Worm (Caenorhabditis elegans) whole organism, young adult: Measurements from ENCODE around the gene str-74.

Experiments
- B0035.1 ChIP-seq: sonication (generic microtip); optimal IDR thresholded peaks from 2 replicates; lab custom pipeline; 2016; ENCODE audit warnings: missing genetic modification characterization, mild to moderate bottlenecking, missing compliant biosample characterization, missing genotype, missing genetic modification reagents
- B0261.1 ChIP-seq: sonication (generic microtip); optimal IDR thresholded peaks from 2 replicates; lab custom pipeline; 2016; ENCODE audit warnings: mild to moderate bottlenecking, missing genetic modification characterization, moderate library complexity, missing compliant biosample characterization
- C06A6.2 ChIP-seq: fragments of 200-800 bp; sonication (Bioruptor generic); conservative IDR thresholded peaks from 2 replicates; pipeline ENCODE4 v1.3.6; 2022; ENCODE audit warnings: missing genetic modification characterization, missing compliant biosample characterization
- C17E4.6 ChIP-seq: fragments of 200-800 bp; sonication (Bioruptor generic); IDR thresholded peaks from 2 replicates; pipeline ENCODE4 v1.3.6; 2022; ENCODE audit warnings: missing genetic modification reagents, missing genetic modification characterization, missing compliant biosample characterization
- F23B12.7 ChIP-seq: sonication (generic microtip); optimal IDR thresholded peaks from 2 replicates; lab custom pipeline; 2017; ENCODE audit warnings: missing genetic modification characterization, mild to moderate bottlenecking, missing compliant biosample characterization, antibody characterized with exemption, moderate library complexity; ENCODE audit not compliant: insufficient read depth
- F37B4.10 ChIP-seq: fragments of 200-800 bp; sonication (Bioruptor generic); IDR thresholded peaks from 2 replicates; pipeline ENCODE4 v1.3.6; 2022; ENCODE audit warnings: missing genetic modification characterization, missing compliant biosample characterization
- F52B5.7 ChIP-seq: sonication (generic microtip); optimal IDR thresholded peaks from 2 replicates; lab custom pipeline; 2016; ENCODE audit warnings: mild to moderate bottlenecking, missing genetic modification characterization, missing compliant biosample characterization
- Y67H2A.10 ChIP-seq: fragments of 200-800 bp; sonication (Bioruptor generic); conservative IDR thresholded peaks from 2 replicates; pipeline ENCODE4 v1.3.6; 2022; ENCODE audit warnings: missing genetic modification reagents, missing genetic modification characterization, missing compliant biosample characterization
- Y95B8A.8 ChIP-seq: fragments of 200-800 bp; sonication (Bioruptor generic); IDR thresholded peaks from 2 replicates; pipeline ENCODE4 v1.3.6; 2022; ENCODE audit warnings: missing genetic modification reagents, missing genetic modification characterization, missing compliant biosample characterization
- ZK185.1 ChIP-seq: sonication (generic microtip); optimal IDR thresholded peaks from 2 replicates; lab custom pipeline; 2016; ENCODE audit warnings: mild to moderate bottlenecking, missing genetic modification characterization, missing compliant biosample characterization; ENCODE audit not compliant: poor library complexity, severe bottlenecking
- ama-1 ChIP-seq, 3 experiments: fragments of 150-350 bp in 1 of 3; sonication (generic microtip) in 2 of 3; optimal IDR thresholded peaks; 2 replicates each; lab custom pipeline; 2014 to 2018; ENCODE audit warnings: missing biosample characterization in 2 of 3, missing genetic modification characterization in 2 of 3, missing genetic modification reagents in 2 of 3
- aptf-2 ChIP-seq: fragments of 200-800 bp; sonication (Bioruptor generic); conservative IDR thresholded peaks from 2 replicates; pipeline ENCODE4 v1.3.6; 2022; ENCODE audit warnings: missing genetic modification reagents, missing genetic modification characterization, missing compliant biosample characterization
- athp-1 ChIP-seq: sonication (generic microtip); optimal IDR thresholded peaks from 2 replicates; lab custom pipeline; 2017; ENCODE audit warnings: mild to moderate bottlenecking, missing genetic modification characterization, missing compliant biosample characterization
- attf-3 ChIP-seq: fragments of 200-800 bp; sonication (Bioruptor generic); conservative IDR thresholded peaks from 2 replicates; pipeline ENCODE4 v1.3.6; 2022; ENCODE audit warnings: missing genetic modification reagents, missing genetic modification characterization, missing compliant biosample characterization
- attf-5 ChIP-seq: fragments of 200-800 bp; sonication (Bioruptor generic); optimal IDR thresholded peaks from 2 replicates; lab custom pipeline; 2018; ENCODE audit warnings: mild to moderate bottlenecking, missing genetic modification characterization, missing compliant biosample characterization
- bed-1 ChIP-seq: fragments of 200-800 bp; sonication (Bioruptor generic); IDR thresholded peaks from 2 replicates; pipeline ENCODE4 v1.3.6; 2022; ENCODE audit warnings: missing genetic modification reagents, missing genetic modification characterization, missing compliant biosample characterization
- bed-2 ChIP-seq: fragments of 200-800 bp; sonication (Bioruptor generic); IDR thresholded peaks from 2 replicates; pipeline ENCODE4 v1.3.6; 2022; ENCODE audit warnings: missing genetic modification reagents, missing genetic modification characterization, missing compliant biosample characterization
- cebp-1 ChIP-seq, 2 experiments: fragments of 200-800 bp in 1 of 2; sonication (Bioruptor generic) in 1 of 2; sonication (generic microtip) in 1 of 2; IDR thresholded peaks in 1 of 2; optimal IDR thresholded peaks in 1 of 2; 2 replicates each; pipeline versions ENCODE4 v1.3.6 to Lab custom; 2017 to 2022; ENCODE audit warnings: missing compliant biosample characterization in 2 of 2, missing genetic modification characterization in 2 of 2, mild to moderate bottlenecking in 1 of 2, missing genetic modification reagents in 1 of 2, moderate library complexity in 1 of 2
- cebp-2 ChIP-seq: fragments of 200-800 bp; sonication (Bioruptor generic); IDR thresholded peaks from 2 replicates; pipeline ENCODE4 v1.3.6; 2022; ENCODE audit warnings: missing genetic modification characterization, missing compliant biosample characterization
- ceh-27 ChIP-seq: fragments of 200-800 bp; sonication (Bioruptor generic); optimal IDR thresholded peaks from 2 replicates; lab custom pipeline; 2018; ENCODE audit warnings: mild to moderate bottlenecking, missing genetic modification characterization, moderate library complexity, missing compliant biosample characterization
- ceh-79 ChIP-seq: sonication (generic microtip); optimal IDR thresholded peaks from 2 replicates; lab custom pipeline; 2017; ENCODE audit warnings: mild to moderate bottlenecking, missing genetic modification characterization, missing compliant biosample characterization
- chd-7 ChIP-seq: sonication (generic microtip); optimal IDR thresholded peaks from 2 replicates; lab custom pipeline; 2016; ENCODE audit warnings: mild to moderate bottlenecking, missing genetic modification characterization, moderate library complexity, missing compliant biosample characterization
- dpl-1 ChIP-seq: fragments of 150-350 bp; optimal IDR thresholded peaks from 2 replicates; lab custom pipeline; 2014; ENCODE audit warnings: missing biosample characterization, missing genetic modification reagents, missing genetic modification characterization
- egrh-3 ChIP-seq: fragments of 200-800 bp; sonication (Bioruptor generic); IDR thresholded peaks from 2 replicates; pipeline ENCODE4 v1.3.6; 2022; ENCODE audit warnings: missing genetic modification reagents, missing genetic modification characterization, missing compliant biosample characterization
- fkh-3 ChIP-seq: sonication (generic microtip); optimal IDR thresholded peaks from 2 replicates; lab custom pipeline; 2016; ENCODE audit warnings: mild to moderate bottlenecking, missing genetic modification characterization, missing compliant biosample characterization
- him-1 ChIP-seq: sonication (generic microtip); optimal IDR thresholded peaks from 2 replicates; lab custom pipeline; 2016; ENCODE audit warnings: missing genotype, missing genetic modification reagents, missing genetic modification characterization, missing compliant biosample characterization
- hmg-1.2 ChIP-seq: fragments of 200-800 bp; sonication (Bioruptor generic); IDR thresholded peaks from 2 replicates; pipeline ENCODE4 v1.3.6; 2022; ENCODE audit warnings: missing genetic modification reagents, missing genetic modification characterization, missing compliant biosample characterization
- let-607 ChIP-seq, 2 experiments: fragments of 200-800 bp in 1 of 2; sonication (Bioruptor generic) in 1 of 2; sonication (generic microtip) in 1 of 2; optimal IDR thresholded peaks; 2 replicates each; lab custom pipeline; 2016 to 2018; ENCODE audit warnings: mild to moderate bottlenecking in 2 of 2, missing compliant biosample characterization in 2 of 2, missing genetic modification characterization in 2 of 2, moderate library complexity in 2 of 2, missing genotype in 1 of 2
- lin-26 ChIP-seq: fragments of 200-800 bp; sonication (Bioruptor generic); IDR thresholded peaks from 2 replicates; pipeline ENCODE4 v1.3.6; 2022; ENCODE audit warnings: missing genetic modification reagents, missing genetic modification characterization, missing compliant biosample characterization
- lin-40 ChIP-seq: sonication (generic microtip); optimal IDR thresholded peaks from 2 replicates; lab custom pipeline; 2016; ENCODE audit warnings: missing genetic modification characterization, mild to moderate bottlenecking, missing compliant biosample characterization, missing genotype, missing genetic modification reagents
- lir-1 ChIP-seq: fragments of 200-800 bp; sonication (Bioruptor generic); conservative IDR thresholded peaks from 2 replicates; pipeline ENCODE4 v1.3.6; 2022; ENCODE audit warnings: missing genetic modification reagents, missing genetic modification characterization, missing compliant biosample characterization
- lsl-1 ChIP-seq: fragments of 200-800 bp; sonication (Bioruptor generic); optimal IDR thresholded peaks from 2 replicates; lab custom pipeline; 2018; ENCODE audit warnings: mild to moderate bottlenecking, missing genetic modification characterization, moderate library complexity, missing compliant biosample characterization
- nfyb-1 ChIP-seq: fragments of 200-800 bp; sonication (Bioruptor generic); IDR thresholded peaks from 2 replicates; pipeline ENCODE4 v1.3.6; 2022; ENCODE audit warnings: missing genetic modification reagents, missing genetic modification characterization, missing compliant biosample characterization
- nhr-80 ChIP-seq: sonication (generic microtip); optimal IDR thresholded peaks from 2 replicates; lab custom pipeline; 2016; ENCODE audit warnings: missing genetic modification characterization, missing compliant biosample characterization
- pbrm-1 ChIP-seq: fragments of 200-800 bp; sonication (Bioruptor generic); IDR thresholded peaks from 2 replicates; pipeline ENCODE4 v1.3.6; 2022; ENCODE audit warnings: missing genetic modification reagents, missing genetic modification characterization, missing compliant biosample characterization
- rec-8 ChIP-seq, 2 experiments: sonication (generic microtip); optimal IDR thresholded peaks; 2 replicates each; lab custom pipeline; 2016; ENCODE audit warnings: mild to moderate bottlenecking in 2 of 2, missing genetic modification characterization in 2 of 2, missing genetic modification reagents in 2 of 2, missing genotype in 2 of 2, missing biosample characterization in 1 of 2, missing compliant biosample characterization in 1 of 2, moderate library complexity in 1 of 2
- snpc-1.1 ChIP-seq: sonication (generic microtip); optimal IDR thresholded peaks from 2 replicates; lab custom pipeline; 2017; ENCODE audit warnings: missing genetic modification characterization, mild to moderate bottlenecking, missing compliant biosample characterization, antibody characterized with exemption, moderate library complexity, missing genotype, missing genetic modification reagents; ENCODE audit not compliant: insufficient read depth
- snpc-3.4 ChIP-seq: sonication (generic microtip); optimal IDR thresholded peaks from 2 replicates; lab custom pipeline; 2017; ENCODE audit warnings: missing genetic modification characterization, mild to moderate bottlenecking, missing compliant biosample characterization, antibody characterized with exemption, moderate library complexity, missing genotype, missing genetic modification reagents
- tbp1 ChIP-seq: fragments of 200-800 bp; sonication (Bioruptor generic); optimal IDR thresholded peaks from 2 replicates; lab custom pipeline; 2018; ENCODE audit warnings: mild to moderate bottlenecking, missing genetic modification characterization, missing compliant biosample characterization
- unc-62 ChIP-seq: fragments of 150-350 bp; optimal IDR thresholded peaks from 2 replicates; lab custom pipeline; 2014; ENCODE audit warnings: missing biosample characterization, missing genetic modification reagents, missing genetic modification characterization
- zim-3 ChIP-seq: sonication (generic microtip); optimal IDR thresholded peaks from 2 replicates; lab custom pipeline; 2017; ENCODE audit warnings: mild to moderate bottlenecking, missing genetic modification characterization, moderate library complexity, missing compliant biosample characterization
- ztf-18 ChIP-seq: sonication (generic microtip); optimal IDR thresholded peaks from 2 replicates; lab custom pipeline; 2016; ENCODE audit warnings: missing genotype, mild to moderate bottlenecking, missing genetic modification characterization, missing compliant biosample characterization
- ztf-28 ChIP-seq: fragments of 200-800 bp; sonication (Bioruptor generic); IDR thresholded peaks from 2 replicates; pipeline ENCODE4 v1.3.6; 2022; ENCODE audit warnings: missing genetic modification reagents, missing genetic modification characterization, missing compliant biosample characterization

The str-74 gene

DNA sequence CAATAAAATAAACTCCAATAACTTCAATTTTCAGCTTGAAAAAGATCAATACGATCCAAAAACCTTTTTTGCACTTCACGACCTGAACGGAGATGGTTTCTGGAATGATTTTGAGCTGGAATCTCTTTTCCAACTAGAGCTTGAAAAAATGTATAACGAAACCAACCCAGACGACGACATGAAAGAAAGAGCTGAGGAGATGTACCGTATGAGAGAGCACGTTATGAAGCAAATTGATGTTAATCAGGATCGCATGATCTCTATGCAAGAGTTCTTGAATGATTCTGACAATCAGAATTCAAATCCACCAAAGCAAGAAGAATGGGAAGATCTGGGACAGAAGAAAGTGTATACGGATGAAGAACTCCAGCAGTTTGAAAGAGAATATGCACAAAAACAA, 41.6 kb downstream of the str-74 start:
- no peak for TF ChIP-seq C17E4.6 (GFP tag; lab: Robert Waterston, UW)
- no peak for TF ChIP-seq B0035.1 (tag; lab: Kevin White, UChicago)
- TF ChIP-seq snpc-1.1 (tag; lab: Kevin White, UChicago) = no peak
- TF ChIP-seq ceh-79 (tag; lab: Kevin White, UChicago) = no peak
- TF ChIP-seq ZK185.1 (tag; lab: Kevin White, UChicago) = no peak
- no peak for TF ChIP-seq fkh-3 (tag; lab: Kevin White, UChicago)
- no peak for TF ChIP-seq bed-1 (GFP tag; lab: Robert Waterston, UW)
- TF ChIP-seq unc-62 (GFP tag; lab: Kevin White, UChicago) = no peak
- no peak for TF ChIP-seq dpl-1
- no peak for TF ChIP-seq him-1
- TF ChIP-seq snpc-3.4 (tag; lab: Kevin White, UChicago) = no peak
- TF ChIP-seq ama-1 (optimal IDR thresholded peaks at IDR 0.05; lab: Kevin White, UChicago) = no peak
- TF ChIP-seq ama-1 (GFP tag; optimal IDR thresholded peaks at IDR 0.05; lab: Kevin White, UChicago) = no peak

DNA sequence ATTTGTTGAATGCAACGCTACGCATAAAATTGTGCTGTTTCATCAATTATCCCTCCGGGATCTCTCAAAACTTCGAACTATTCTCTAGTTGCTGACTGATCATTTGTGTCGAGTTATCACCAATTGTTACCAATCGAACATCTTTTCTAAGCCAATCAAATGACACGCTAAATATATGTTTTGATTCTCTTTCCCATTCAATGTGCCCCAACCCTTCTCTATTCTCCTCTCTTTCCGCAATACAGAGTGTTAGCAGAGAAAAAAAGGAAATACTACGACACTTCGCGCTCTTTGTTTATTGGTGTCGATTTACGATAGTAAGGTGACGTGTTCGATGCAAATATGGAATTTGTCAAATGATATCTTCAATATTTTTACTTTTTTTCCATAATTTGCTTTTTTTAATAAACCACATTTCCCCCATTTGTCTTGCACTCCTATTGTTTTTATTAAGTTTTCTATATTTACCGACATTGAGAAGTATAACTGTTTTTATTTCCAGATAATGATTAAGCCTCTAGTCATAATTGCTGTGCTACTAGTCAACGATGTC, 43.6 kb downstream of the str-74 start, which contains the start of gene nucb-1:
Gene nucb-1 (plus strand): TSS at position 503 of the 553 bp plus-strand sequence.
- peak; percentile 67 for TF ChIP-seq nhr-80
- no peak for TF ChIP-seq lsl-1
- no peak for TF ChIP-seq lir-1 (GFP tag; lab: Robert Waterston, UW)
- TF ChIP-seq ceh-27 (GFP tag; lab: Kevin White, UChicago) = no peak
- no peak for TF ChIP-seq Y95B8A.8 (GFP tag; lab: Robert Waterston, UW)
- no peak for TF ChIP-seq cebp-2 (GFP tag; lab: Robert Waterston, UW)
- no peak for TF ChIP-seq egrh-3
- no peak for TF ChIP-seq F23B12.7 (tag; lab: Kevin White, UChicago)
- no peak for TF ChIP-seq lin-26 (GFP tag; lab: Robert Waterston, UW)
- TF ChIP-seq attf-3 (GFP tag; lab: Robert Waterston, UW) = peak; percentile 94
- TF ChIP-seq hmg-1.2 (GFP tag; lab: Robert Waterston, UW) = peak; percentile 34; the same call in 1 of the 2 replicates
- TF ChIP-seq unc-62 (GFP tag; lab: Kevin White, UChicago) = peak; percentile 17
- TF ChIP-seq pbrm-1 (GFP tag; lab: Robert Waterston, UW) = no peak
- TF ChIP-seq F37B4.10 = no peak
- no peak for TF ChIP-seq snpc-3.4 (tag; lab: Kevin White, UChicago)
- TF ChIP-seq B0261.1 (tag; lab: Kevin White, UChicago) = no peak
- TF ChIP-seq ztf-28 (GFP tag; lab: Robert Waterston, UW) = no peak
- no peak for TF ChIP-seq Y67H2A.10
- TF ChIP-seq lin-40 = peak; percentile 59
- no peak for TF ChIP-seq ama-1 (optimal IDR thresholded peaks at IDR 0.05; lab: Kevin White, UChicago)
- TF ChIP-seq ama-1 (GFP tag; optimal IDR thresholded peaks at IDR 0.05; lab: Kevin White, UChicago) = no peak
- TF ChIP-seq athp-1 (tag; lab: Kevin White, UChicago) = no peak
- no peak for TF ChIP-seq F52B5.7
- TF ChIP-seq dpl-1 = no peak
- no peak for TF ChIP-seq aptf-2 (GFP tag; lab: Robert Waterston, UW)
- no peak for TF ChIP-seq ztf-18 (tag; lab: Kevin White, UChicago)
- TF ChIP-seq snpc-1.1 (tag; lab: Kevin White, UChicago) = no peak
- peak; percentile 87 to 96 for TF ChIP-seq let-607 (tag; optimal IDR thresholded peaks at IDR 0.05; lab: Kevin White, UChicago)
- no peak for TF ChIP-seq nfyb-1
- peak; percentile 31 for TF ChIP-seq attf-5 (GFP tag; lab: Kevin White, UChicago)
- no peak for TF ChIP-seq C06A6.2 (GFP tag; lab: Robert Waterston, UW)
- no peak for TF ChIP-seq bed-2 (GFP tag; lab: Robert Waterston, UW)
- TF ChIP-seq rec-8 (tag; optimal IDR thresholded peaks at IDR 0.05; lab: Kevin White, UChicago) = no peak
- TF ChIP-seq zim-3 (tag; lab: Kevin White, UChicago) = no peak
- no peak for TF ChIP-seq cebp-1 (GFP tag; IDR thresholded peaks at IDR 0.05; lab: Robert Waterston, UW)
- peak; percentile 45 for TF ChIP-seq cebp-1 (tag; optimal IDR thresholded peaks at IDR 0.05; lab: Kevin White, UChicago)
- no peak for TF ChIP-seq chd-7 (tag; lab: Kevin White, UChicago)
- no peak for TF ChIP-seq tbp1 (GFP tag; lab: Kevin White, UChicago)
- TF ChIP-seq, all 124 proteins: peak for 8
